Worm (Caenorhabditis elegans) whole organism, early embryonic: ENCODE measurements around the gene tlk-1.

Experiments
- B0310.2 ChIP-seq: sonication (generic microtip); optimal IDR thresholded peaks from 2 replicates; lab custom pipeline; 2016; ENCODE audit warnings: mild to moderate bottlenecking, missing genetic modification characterization, missing compliant biosample characterization
- F13C5.2 ChIP-seq: sonication (generic microtip); optimal IDR thresholded peaks from 2 replicates; lab custom pipeline; 2017; ENCODE audit warnings: mild to moderate bottlenecking, missing genetic modification characterization, inconsistent platforms, missing compliant biosample characterization
- ama-1 ChIP-seq: fragments of 150-350 bp; optimal IDR thresholded peaks from 2 replicates; lab custom pipeline; 2014
- ceh-36 ChIP-seq: sonication (generic microtip); optimal IDR thresholded peaks from 2 replicates; lab custom pipeline; 2016; ENCODE audit warnings: missing genetic modification characterization, inconsistent platforms, missing compliant biosample characterization
- ets-7 ChIP-seq: sonication (generic microtip); optimal IDR thresholded peaks from 2 replicates; lab custom pipeline; 2016; ENCODE audit warnings: missing genotype, missing genetic modification characterization, missing compliant biosample characterization
- flt-1 ChIP-seq: fragments of 200-800 bp; sonication (Bioruptor generic); IDR thresholded peaks from 2 replicates; pipeline ENCODE4 v1.3.6; 2022; ENCODE audit warnings: missing genetic modification characterization, missing compliant biosample characterization
- hmbx-1 ChIP-seq: sonication (generic microtip); optimal IDR thresholded peaks from 2 replicates; lab custom pipeline; 2016; ENCODE audit warnings: mild to moderate bottlenecking, missing genetic modification characterization, missing compliant biosample characterization
- hnd-1 ChIP-seq: sonication (generic microtip); optimal IDR thresholded peaks from 2 replicates; lab custom pipeline; 2016; ENCODE audit warnings: missing genetic modification characterization, missing compliant biosample characterization
- pes-1 ChIP-seq: fragments of 200-800 bp; sonication (Bioruptor generic); IDR thresholded peaks from 2 replicates; pipeline ENCODE4 v1.3.6; 2022; ENCODE audit warnings: missing genetic modification reagents, missing genetic modification characterization, missing compliant biosample characterization
- sea-1 ChIP-seq: fragments of 200-800 bp; sonication (Bioruptor generic); conservative IDR thresholded peaks from 2 replicates; pipeline ENCODE4 v1.3.6; 2022; ENCODE audit warnings: missing genetic modification characterization, missing compliant biosample characterization
- tbx-11 ChIP-seq: fragments of 200-800 bp; sonication (Bioruptor generic); IDR thresholded peaks from 2 replicates; pipeline ENCODE4 v1.3.6; 2022; ENCODE audit warnings: missing genetic modification characterization, missing compliant biosample characterization
- tbx-37 ChIP-seq: fragments of 200-800 bp; sonication (Bioruptor generic); conservative IDR thresholded peaks from 2 replicates; pipeline ENCODE4 v1.3.6; 2022; ENCODE audit warnings: missing genetic modification reagents, missing genetic modification characterization, missing compliant biosample characterization

DNA sequence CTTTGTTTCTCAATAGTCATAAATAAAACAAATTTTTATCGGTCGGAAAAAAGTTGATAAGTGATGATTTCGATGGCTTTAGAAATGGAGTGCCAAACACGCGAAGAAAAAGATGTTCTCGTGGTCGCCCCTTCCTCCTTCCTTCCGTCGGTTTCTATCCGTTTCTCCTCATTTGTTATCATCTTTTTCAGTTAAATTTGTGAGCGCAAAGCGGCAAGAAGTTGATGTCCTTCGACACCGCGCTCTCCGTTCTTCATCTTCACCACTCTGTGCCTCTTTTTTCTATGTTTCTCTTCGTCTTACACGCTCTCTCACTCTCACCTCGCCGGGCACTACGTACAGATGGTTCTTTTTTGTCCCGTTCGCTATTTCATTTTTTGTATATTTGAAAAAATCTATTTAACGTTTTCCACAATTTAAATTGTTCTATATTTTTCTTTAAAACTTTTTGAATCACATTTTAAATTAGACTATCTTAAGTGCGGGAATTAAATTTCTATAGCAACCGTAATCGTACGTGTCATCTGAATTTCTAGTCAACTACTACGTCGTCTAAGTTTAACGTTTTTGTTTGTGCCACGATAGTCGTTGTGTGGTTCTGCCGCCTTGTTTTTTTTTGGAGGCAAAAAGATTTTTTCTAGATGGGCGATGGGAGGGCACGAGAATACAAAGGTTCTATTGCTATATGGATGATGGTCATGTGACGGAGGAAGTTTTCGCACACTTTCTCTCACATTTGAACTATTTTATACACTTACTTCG lies 860 bp upstream of the tlk-1 start:
- TF ChIP-seq tbx-37 (GFP tag; lab: Robert Waterston, UW) (no peak), ama-1 (no peak), hmbx-1 (tag; lab: Kevin White, UChicago) (no peak), sea-1 (no peak), hnd-1 (tag; lab: Kevin White, UChicago) (no peak), ceh-36 (tag; lab: Kevin White, UChicago) (no peak), F13C5.2 (tag; lab: Kevin White, UChicago) (no peak), pes-1 (GFP tag; lab: Robert Waterston, UW) (no peak), tbx-11 (no peak), ets-7 (tag; lab: Kevin White, UChicago) (no peak), flt-1 (GFP tag; lab: Robert Waterston, UW) (no peak), B0310.2 (tag; lab: Kevin White, UChicago) (no peak)
